Worm (Caenorhabditis elegans): ENCODE measurements around the gene W01B6.4.

ce11 chrIV:10062728-10063127 is 12.5 kb upstream of the W01B6.4 start, which contains the start of gene ipla-7:
- TF ChIP-seq egl-27 (tag; optimal IDR thresholded peaks at IDR 0.05) (no peak), cey-2 (tag; optimal IDR thresholded peaks at IDR 0.05; ENCODE audit: borderline replicate concordance, insufficient read depth) (no peak), nhr-6 (tag; optimal IDR thresholded peaks at IDR 0.05) (no peak), pqm-1 (tag; optimal IDR thresholded peaks at IDR 0.05) (no peak), F10B5.3 (tag; optimal IDR thresholded peaks at IDR 0.05) (no peak), snpc-4 (tag; optimal IDR thresholded peaks at IDR 0.05) (no peak), skn-1 (tag; optimal IDR thresholded peaks at IDR 0.05) (no peak), ceh-82 (tag; optimal IDR thresholded peaks at IDR 0.05) (no peak), Y105C5A.15 (GFP tag; IDR thresholded peaks at IDR 0.05) (no peak)
